ENCODE assay signal across 6 worm cellular contexts in genomic region chrIV:17387442-17387967, ce11.
TF ChIP-seq lines count a peak whose summit lies in the region.

T02D1.8 (minus strand) TSS chrIV:17387492.

TF ChIP-seq in whole organism, L1 larva, 84 proteins besides CTCF, POLR2A, EP300 and RAD21:
- TF ChIP-seq fos-1 (tag; optimal IDR thresholded peaks at IDR 0.05; lab: Kevin White, UChicago) (no peak), ceh-88 (GFP tag; IDR thresholded peaks at IDR 0.05; lab: Robert Waterston, UW) (no peak), nhr-71 (tag; optimal IDR thresholded peaks at IDR 0.05; lab: Kevin White, UChicago) (peak; percentile 22), nhr-47 (tag; optimal IDR thresholded peaks at IDR 0.05; lab: Kevin White, UChicago) (no peak), ets-5 (GFP tag; IDR thresholded peaks at IDR 0.05; lab: Robert Waterston, UW) (no peak), tbx-2 (tag; optimal IDR thresholded peaks at IDR 0.05; lab: Kevin White, UChicago) (no peak), skn-1 (tag; optimal IDR thresholded peaks at IDR 0.05; lab: Kevin White, UChicago) (no peak), ztf-11 (tag; optimal IDR thresholded peaks at IDR 0.05; lab: Kevin White, UChicago) (no peak), elt-2 (tag; optimal IDR thresholded peaks at IDR 0.05; lab: Kevin White, UChicago) (peak; percentile 55)

TF ChIP-seq in whole organism, L2 larva, 48 proteins besides CTCF, POLR2A, EP300 and RAD21:
- TF ChIP-seq zag-1 (tag; optimal IDR thresholded peaks at IDR 0.05; lab: Kevin White, UChicago) (no peak), fos-1 (tag; optimal IDR thresholded peaks at IDR 0.05; lab: Kevin White, UChicago) (peak; percentile 74)

TF ChIP-seq in whole organism, L3 larva, 47 proteins besides CTCF, POLR2A, EP300 and RAD21:
- TF ChIP-seq pqm-1 (tag; optimal IDR thresholded peaks at IDR 0.05; lab: Kevin White, UChicago) (no peak), tbx-2 (tag; optimal IDR thresholded peaks at IDR 0.05; lab: Kevin White, UChicago) (no peak), ama-1 (optimal IDR thresholded peaks at IDR 0.05; lab: Kevin White, UChicago) (no peak), nhr-12 (tag; optimal IDR thresholded peaks at IDR 0.05; lab: Kevin White, UChicago) (no peak), elt-2 (tag; optimal IDR thresholded peaks at IDR 0.05; lab: Kevin White, UChicago) (peak; percentile 67), nhr-77 (tag; optimal IDR thresholded peaks at IDR 0.05; lab: Kevin White, UChicago) (no peak)

TF ChIP-seq in whole organism, L4 larva, 104 proteins besides CTCF, POLR2A, EP300 and RAD21 (continues in another document):
- TF ChIP-seq arid-1 (GFP tag; conservative IDR thresholded peaks at IDR 0.05; lab: Robert Waterston, UW): no peak
- peak; percentile 74 for TF ChIP-seq mxl-3 (GFP tag; optimal IDR thresholded peaks at IDR 0.05; lab: Kevin White, UChicago)
- no peak for TF ChIP-seq zip-11 (GFP tag; IDR thresholded peaks at IDR 0.05; lab: Robert Waterston, UW)
- TF ChIP-seq nhr-76 (tag; optimal IDR thresholded peaks at IDR 0.05; lab: Kevin White, UChicago): no peak
- no peak for TF ChIP-seq jun-1 (tag; optimal IDR thresholded peaks at IDR 0.05; lab: Kevin White, UChicago)
- no peak for TF ChIP-seq Y105C5A.15 (GFP tag; IDR thresholded peaks at IDR 0.05; lab: Robert Waterston, UW)
- TF ChIP-seq nhr-11 (tag; optimal IDR thresholded peaks at IDR 0.05; lab: Kevin White, UChicago): no peak
- TF ChIP-seq nhr-48 (tag; optimal IDR thresholded peaks at IDR 0.05; lab: Kevin White, UChicago): no peak
- no peak for TF ChIP-seq D1046.2 (GFP tag; IDR thresholded peaks at IDR 0.05; lab: Robert Waterston, UW)
- TF ChIP-seq vab-7 (GFP tag; IDR thresholded peaks at IDR 0.05; lab: Robert Waterston, UW): no peak
- no peak for TF ChIP-seq egl-43 (GFP tag; IDR thresholded peaks at IDR 0.05; lab: Robert Waterston, UW)
- TF ChIP-seq daf-12 (tag; optimal IDR thresholded peaks at IDR 0.05; lab: Kevin White, UChicago): no peak
- TF ChIP-seq ceh-20 (GFP tag; IDR thresholded peaks at IDR 0.05; lab: Robert Waterston, UW): no peak
- no peak for TF ChIP-seq fos-1 (tag; optimal IDR thresholded peaks at IDR 0.05; lab: Kevin White, UChicago)
- TF ChIP-seq nhr-111 (GFP tag; optimal IDR thresholded peaks at IDR 0.05; lab: Kevin White, UChicago): no peak
- TF ChIP-seq nhr-77 (tag; optimal IDR thresholded peaks at IDR 0.05; lab: Kevin White, UChicago): no peak
- TF ChIP-seq ztf-7 (tag; optimal IDR thresholded peaks at IDR 0.05; lab: Kevin White, UChicago): no peak
- no peak for TF ChIP-seq dve-1 (tag; optimal IDR thresholded peaks at IDR 0.05; lab: Kevin White, UChicago; ENCODE audit: insufficient read depth)
- TF ChIP-seq daf-8 (GFP tag; IDR thresholded peaks at IDR 0.05; lab: Robert Waterston, UW): no peak
- no peak for TF ChIP-seq nhr-41 (GFP tag; IDR thresholded peaks at IDR 0.05; lab: Robert Waterston, UW)
- TF ChIP-seq mdl-1 (tag; optimal IDR thresholded peaks at IDR 0.05; lab: Kevin White, UChicago): no peak
- TF ChIP-seq ztf-11 (tag; optimal IDR thresholded peaks at IDR 0.05; lab: Kevin White, UChicago): no peak
- peak; percentile 75 for TF ChIP-seq dmd-6 (GFP tag; IDR thresholded peaks at IDR 0.05; lab: Robert Waterston, UW)
- no peak for TF ChIP-seq dpl-1 (GFP tag; optimal IDR thresholded peaks at IDR 0.05; lab: Kevin White, UChicago)
- TF ChIP-seq hmg-1.1 (GFP tag; IDR thresholded peaks at IDR 0.05; lab: Robert Waterston, UW): no peak
- TF ChIP-seq mes-2 (tag; optimal IDR thresholded peaks at IDR 0.05; lab: Kevin White, UChicago; ENCODE audit: poor library complexity, severe bottlenecking): no peak
- TF ChIP-seq R02D3.7 (tag; optimal IDR thresholded peaks at IDR 0.05; lab: Kevin White, UChicago): no peak

TF ChIP-seq in whole organism, mixed stage, embryonic, 35 proteins besides CTCF, POLR2A, EP300 and RAD21:
- TF ChIP-seq snpc-4 (tag; optimal IDR thresholded peaks at IDR 0.05; lab: Kevin White, UChicago) (no peak), mab-5 (tag; optimal IDR thresholded peaks at IDR 0.05; lab: Kevin White, UChicago) (no peak), M03D4.4 (tag; optimal IDR thresholded peaks at IDR 0.05; lab: Kevin White, UChicago) (no peak), hlh-1 (tag; optimal IDR thresholded peaks at IDR 0.05; lab: Kevin White, UChicago) (peak; percentile 25), ces-1 (GFP tag; optimal IDR thresholded peaks at IDR 0.05; lab: Kevin White, UChicago) (no peak), unc-120 (tag; optimal IDR thresholded peaks at IDR 0.05; lab: Kevin White, UChicago; ENCODE audit: poor library complexity, severe bottlenecking) (no peak)

TF ChIP-seq in whole organism, young adult, 124 proteins besides CTCF, POLR2A, EP300 and RAD21:
- peak; percentile 86 for TF ChIP-seq nhr-80 (tag; optimal IDR thresholded peaks at IDR 0.05; lab: Kevin White, UChicago)
- peak; percentile 18 to 49 for TF ChIP-seq let-607 (tag; optimal IDR thresholded peaks at IDR 0.05; lab: Kevin White, UChicago)
- no peak for TF ChIP-seq rcor-1 (GFP tag; IDR thresholded peaks at IDR 0.05; lab: Robert Waterston, UW)
- TF ChIP-seq F49E8.2 (tag; optimal IDR thresholded peaks at IDR 0.05; lab: Kevin White, UChicago; ENCODE audit: insufficient read depth): no peak
- no peak for TF ChIP-seq madf-6 (GFP tag; IDR thresholded peaks at IDR 0.05; lab: Robert Waterston, UW)
TF ChIP-seq in whole organism, young adult: peak in this region for 2.
